In the genomic region with DNA sequence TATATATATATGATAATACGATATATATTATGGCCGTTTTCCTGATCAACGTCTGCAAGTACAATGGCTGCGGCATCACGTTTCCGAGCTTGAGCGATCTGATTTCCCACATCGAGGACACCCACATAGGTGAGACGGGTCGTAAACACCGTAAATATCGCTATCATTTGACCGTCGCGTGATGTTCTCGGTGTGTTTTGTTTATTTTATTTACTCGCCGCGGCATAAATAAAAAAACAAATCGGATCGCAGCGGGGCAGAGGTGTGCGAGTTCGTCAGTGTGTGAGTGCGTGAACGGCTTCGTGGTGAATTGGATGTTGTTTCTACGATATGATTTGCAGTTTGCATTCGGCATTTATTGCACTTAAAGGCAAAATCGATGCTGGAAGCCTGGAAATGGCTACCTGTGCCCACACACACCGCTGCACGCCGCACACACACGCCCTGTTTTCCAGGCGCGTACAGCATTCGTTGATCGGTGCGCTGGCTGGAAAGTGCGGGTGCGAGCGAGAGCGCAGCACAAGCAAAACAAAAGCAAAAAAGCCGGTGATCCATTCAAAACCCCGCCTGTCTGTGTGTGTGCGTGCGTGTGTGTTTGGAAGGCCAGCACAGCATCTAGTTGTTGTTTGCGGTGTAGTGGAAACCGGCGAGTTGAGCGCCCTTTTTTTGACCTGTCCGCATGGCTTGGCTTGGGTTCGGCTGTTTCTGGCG, we compare ENCODE assay signal across 5 fruit fly cellular contexts.
A peak's percentile ranks its signal among the peaks of the same experiment; 100 is the strongest.
TF ChIP-seq lines count a peak whose summit lies in the region.

No protein-coding gene starts in this region.

- TF ChIP-seq CTCF in whole organism, embryonic (GFP tag; optimal IDR thresholded peaks at IDR 0.05; lab: Kevin White, UChicago): no peak

TF ChIP-seq in whole organism, adult, 20 proteins besides CTCF, POLR2A, EP300 and RAD21 (continues in another document):
- TF ChIP-seq CG11617 (GFP tag; optimal IDR thresholded peaks at IDR 0.05; lab: Kevin White, UChicago): peak; percentile 60
- peak; percentile 17 for TF ChIP-seq CG14711 (tag; optimal IDR thresholded peaks at IDR 0.05; lab: Kevin White, UChicago)
- no peak for TF ChIP-seq CG5204 (GFP tag; optimal IDR thresholded peaks at IDR 0.05; lab: Kevin White, UChicago)
- no peak for TF ChIP-seq Clk (GFP tag; optimal IDR thresholded peaks at IDR 0.05; lab: Kevin White, UChicago)
- peak; percentile 28 for TF ChIP-seq pad (GFP tag; optimal IDR thresholded peaks at IDR 0.05; lab: Kevin White, UChicago)
- no peak for TF ChIP-seq cnc (optimal IDR thresholded peaks at IDR 0.05; lab: Kevin White, UChicago)
- TF ChIP-seq CG12768 (GFP tag; optimal IDR thresholded peaks at IDR 0.05; lab: Kevin White, UChicago): peak; percentile 18
- TF ChIP-seq Hr96 (GFP tag; optimal IDR thresholded peaks at IDR 0.05; lab: Kevin White, UChicago): no peak
- TF ChIP-seq CG33017 (tag; optimal IDR thresholded peaks at IDR 0.05; lab: Kevin White, UChicago): peak; percentile 31
- TF ChIP-seq Mnt (GFP tag; optimal IDR thresholded peaks at IDR 0.05; lab: Kevin White, UChicago): peak; percentile 18
- TF ChIP-seq cic (GFP tag; optimal IDR thresholded peaks at IDR 0.05; lab: Kevin White, UChicago): peak; percentile 99
- TF ChIP-seq Crg-1 (GFP tag; optimal IDR thresholded peaks at IDR 0.05; lab: Kevin White, UChicago): peak; percentile 15
- no peak for TF ChIP-seq toe (GFP tag; optimal IDR thresholded peaks at IDR 0.05; lab: Kevin White, UChicago)
- TF ChIP-seq bab1 (GFP tag; optimal IDR thresholded peaks at IDR 0.05; lab: Kevin White, UChicago): no peak
- no peak for TF ChIP-seq CG1620 (GFP tag; optimal IDR thresholded peaks at IDR 0.05; lab: Kevin White, UChicago)
- TF ChIP-seq kay (GFP tag; lab: Kevin White, UChicago; ENCODE audit: borderline replicate concordance): no peak
- peak; percentile 7 for TF ChIP-seq ovo (GFP tag; optimal IDR thresholded peaks at IDR 0.05; lab: Kevin White, UChicago)

TF ChIP-seq in whole organism, embryonic, 481 proteins besides CTCF, POLR2A, EP300 and RAD21 (continues in another document):
- TF ChIP-seq CG17385 (GFP tag; optimal IDR thresholded peaks at IDR 0.05; lab: Kevin White, UChicago) (no peak), sens (GFP tag; lab: Kevin White, UChicago) (peak; percentile 77), CG6854 (GFP tag; optimal IDR thresholded peaks at IDR 0.05; lab: Kevin White, UChicago) (peak; percentile 7), kni (GFP tag; optimal IDR thresholded peaks at IDR 0.05; lab: Kevin White, UChicago) (peak; percentile 48), gcm (GFP tag; optimal IDR thresholded peaks at IDR 0.05; lab: Kevin White, UChicago) (peak; percentile 1), CG43689 (GFP tag; IDR thresholded peaks at IDR 0.05; lab: Robert Waterston, UW) (no peak), Dip3 (GFP tag; optimal IDR thresholded peaks at IDR 0.05; lab: Kevin White, UChicago) (no peak), CG7987 (GFP tag; optimal IDR thresholded peaks at IDR 0.05; lab: Kevin White, UChicago) (peak; percentile 89), nom (GFP tag; optimal IDR thresholded peaks at IDR 0.05; lab: Kevin White, UChicago) (peak; percentile 91), B-H1 (GFP tag; IDR thresholded peaks at IDR 0.05; lab: Robert Waterston, UW) (no peak), CG6175 (GFP tag; IDR thresholded peaks at IDR 0.05; lab: Robert Waterston, UW) (no peak), CG17359 (tag; optimal IDR thresholded peaks at IDR 0.05; lab: Kevin White, UChicago) (peak; percentile 13), hkb (optimal IDR thresholded peaks at IDR 0.05; lab: Kevin White, UChicago) (no peak), hkb (GFP tag; IDR thresholded peaks at IDR 0.05; lab: Robert Waterston, UW) (no peak), CG33213 (GFP tag; optimal IDR thresholded peaks at IDR 0.05; lab: Kevin White, UChicago) (no peak), CG2712 (tag; optimal IDR thresholded peaks at IDR 0.05; lab: Kevin White, UChicago) (no peak), D (optimal IDR thresholded peaks at IDR 0.05; lab: Kevin White, UChicago) (peak; percentile 80), D (GFP tag; optimal IDR thresholded peaks at IDR 0.05; lab: Kevin White, UChicago) (no peak)

TF ChIP-seq in whole organism, prepupa, 60 proteins besides CTCF, POLR2A, EP300 and RAD21 (continues in another document):
- peak; percentile 25 for TF ChIP-seq Eip93F (GFP tag; optimal IDR thresholded peaks at IDR 0.05; lab: Kevin White, UChicago)
- peak; percentile 79 for TF ChIP-seq spab (GFP tag; optimal IDR thresholded peaks at IDR 0.05; lab: Kevin White, UChicago)
- peak; percentile 40 for TF ChIP-seq Sox14 (GFP tag; optimal IDR thresholded peaks at IDR 0.05; lab: Kevin White, UChicago)
- TF ChIP-seq dsx (GFP tag; optimal IDR thresholded peaks at IDR 0.05; lab: Kevin White, UChicago; ENCODE audit: poor library complexity, severe bottlenecking): peak; percentile 66
- no peak for TF ChIP-seq Hr4 (GFP tag; optimal IDR thresholded peaks at IDR 0.05; lab: Kevin White, UChicago)
- no peak for TF ChIP-seq CG10631 (GFP tag; optimal IDR thresholded peaks at IDR 0.05; lab: Kevin White, UChicago)
- TF ChIP-seq CG9139 (GFP tag; optimal IDR thresholded peaks at IDR 0.05; lab: Kevin White, UChicago): peak; percentile 81
- TF ChIP-seq CG6276 (GFP tag; optimal IDR thresholded peaks at IDR 0.05; lab: Kevin White, UChicago): peak; percentile 85
- no peak for TF ChIP-seq Ets21C (GFP tag; optimal IDR thresholded peaks at IDR 0.05; lab: Kevin White, UChicago)
- TF ChIP-seq Met (GFP tag; optimal IDR thresholded peaks at IDR 0.05; lab: Kevin White, UChicago): no peak
- TF ChIP-seq acj6 (GFP tag; optimal IDR thresholded peaks at IDR 0.05; lab: Kevin White, UChicago): no peak
- TF ChIP-seq esn (GFP tag; optimal IDR thresholded peaks at IDR 0.05; lab: Kevin White, UChicago): no peak
- peak; percentile 82 for TF ChIP-seq CG1621 (tag; optimal IDR thresholded peaks at IDR 0.05; lab: Kevin White, UChicago)
- peak; percentile 62 for TF ChIP-seq dac (GFP tag; optimal IDR thresholded peaks at IDR 0.05; lab: Kevin White, UChicago)
- no peak for TF ChIP-seq Hr39 (GFP tag; optimal IDR thresholded peaks at IDR 0.05; lab: Kevin White, UChicago)
- no peak for TF ChIP-seq eg (GFP tag; IDR thresholded peaks at IDR 0.05; lab: Robert Waterston, UW)
- TF ChIP-seq CG8632 (GFP tag; optimal IDR thresholded peaks at IDR 0.05; lab: Kevin White, UChicago): peak; percentile 28
- no peak for TF ChIP-seq CG15336 (GFP tag; IDR thresholded peaks at IDR 0.05; lab: Robert Waterston, UW)

TF ChIP-seq in whole organism, pupa, 21 proteins besides CTCF, POLR2A, EP300 and RAD21 (continues in another document):
- TF ChIP-seq CG10348 (GFP tag; IDR thresholded peaks at IDR 0.05; lab: Robert Waterston, UW) (no peak), CG32121 (GFP tag; IDR thresholded peaks at IDR 0.05; lab: Robert Waterston, UW) (no peak), CG14655 (GFP tag; optimal IDR thresholded peaks at IDR 0.05; lab: Kevin White, UChicago) (peak; percentile 85), CG17806 (tag; optimal IDR thresholded peaks at IDR 0.05; lab: Kevin White, UChicago) (peak; percentile 16), Pif1B (GFP tag; optimal IDR thresholded peaks at IDR 0.05; lab: Kevin White, UChicago) (peak; percentile 71), fd96Ca (GFP tag; IDR thresholded peaks at IDR 0.05; lab: Robert Waterston, UW) (no peak), gl (tag; optimal IDR thresholded peaks at IDR 0.05; lab: Kevin White, UChicago) (peak; percentile 90), CG8301 (tag; optimal IDR thresholded peaks at IDR 0.05; lab: Kevin White, UChicago) (peak; percentile 71), CG34367 (tag; optimal IDR thresholded peaks at IDR 0.05; lab: Kevin White, UChicago) (peak; percentile 79), Ets98B (GFP tag; IDR thresholded peaks at IDR 0.05; lab: Robert Waterston, UW) (no peak), D1 (tag; optimal IDR thresholded peaks at IDR 0.05; lab: Kevin White, UChicago) (no peak), Snoo (tag; optimal IDR thresholded peaks at IDR 0.05; lab: Kevin White, UChicago) (peak; percentile 60), rn (GFP tag; IDR thresholded peaks at IDR 0.05; lab: Robert Waterston, UW) (no peak), CG9948 (tag; optimal IDR thresholded peaks at IDR 0.05; lab: Kevin White, UChicago) (peak; percentile 57), CG4496 (GFP tag; IDR thresholded peaks at IDR 0.05; lab: Robert Waterston, UW) (no peak), CG8159 (tag; optimal IDR thresholded peaks at IDR 0.05; lab: Kevin White, UChicago) (peak; percentile 58), CG12605 (GFP tag; IDR thresholded peaks at IDR 0.05; lab: Robert Waterston, UW) (no peak), Pif1A (GFP tag; optimal IDR thresholded peaks at IDR 0.05; lab: Kevin White, UChicago) (peak; percentile 61), CG15710 (tag; optimal IDR thresholded peaks at IDR 0.05; lab: Kevin White, UChicago) (peak; percentile 72)

TF ChIP-seq in whole organism, wandering third instar larva, 38 proteins besides CTCF, POLR2A, EP300 and RAD21 (continues in another document):
- TF ChIP-seq CG9705 (GFP tag; optimal IDR thresholded peaks at IDR 0.05; lab: Kevin White, UChicago) (no peak), Dfd (GFP tag; optimal IDR thresholded peaks at IDR 0.05; lab: Kevin White, UChicago) (no peak), Vsx2 (GFP tag; optimal IDR thresholded peaks at IDR 0.05; lab: Kevin White, UChicago; ENCODE audit: partially characterized antibody) (no peak), GATAd (GFP tag; optimal IDR thresholded peaks at IDR 0.05; lab: Kevin White, UChicago) (no peak), psq (GFP tag; optimal IDR thresholded peaks at IDR 0.05; lab: Kevin White, UChicago) (peak; percentile 12), Hr83 (GFP tag; optimal IDR thresholded peaks at IDR 0.05; lab: Kevin White, UChicago; ENCODE audit: poor library complexity, severe bottlenecking) (peak; percentile 41), brk (GFP tag; optimal IDR thresholded peaks at IDR 0.05; lab: Kevin White, UChicago) (no peak), dsf (GFP tag; optimal IDR thresholded peaks at IDR 0.05; lab: Kevin White, UChicago; ENCODE audit: borderline replicate concordance) (no peak), ey (GFP tag; optimal IDR thresholded peaks at IDR 0.05; lab: Kevin White, UChicago) (no peak), CG32264 (GFP tag; optimal IDR thresholded peaks at IDR 0.05; lab: Kevin White, UChicago) (no peak), sage (GFP tag; optimal IDR thresholded peaks at IDR 0.05; lab: Kevin White, UChicago) (no peak), fru (GFP tag; optimal IDR thresholded peaks at IDR 0.05; lab: Kevin White, UChicago) (no peak), woc (GFP tag; optimal IDR thresholded peaks at IDR 0.05; lab: Kevin White, UChicago) (no peak), OdsH (GFP tag; optimal IDR thresholded peaks at IDR 0.05; lab: Kevin White, UChicago) (no peak), Jra (GFP tag; optimal IDR thresholded peaks at IDR 0.05; lab: Kevin White, UChicago) (no peak), Dif (GFP tag; optimal IDR thresholded peaks at IDR 0.05; lab: Kevin White, UChicago; ENCODE audit: partially characterized antibody) (peak; percentile 21), Hr78 (GFP tag; optimal IDR thresholded peaks at IDR 0.05; lab: Kevin White, UChicago) (peak; percentile 12), rgr (GFP tag; optimal IDR thresholded peaks at IDR 0.05; lab: Kevin White, UChicago) (no peak), h (GFP tag; optimal IDR thresholded peaks at IDR 0.05; lab: Kevin White, UChicago) (peak; percentile 17), jim (GFP tag; optimal IDR thresholded peaks at IDR 0.05; lab: Kevin White, UChicago) (peak; percentile 95)
